Worm (Caenorhabditis elegans): Measurements from ENCODE around the gene nlp-46.

- TF ChIP-seq ceh-40 (GFP tag; IDR thresholded peaks at IDR 0.05) (no peak), nfya-2 (GFP tag; IDR thresholded peaks at IDR 0.05) (no peak), F10E7.11 (tag; optimal IDR thresholded peaks at IDR 0.05) (no peak), somi-1 (GFP tag; optimal IDR thresholded peaks at IDR 0.05) (no peak), rcor-1 (GFP tag; IDR thresholded peaks at IDR 0.05) (no peak), rec-8 (tag; optimal IDR thresholded peaks at IDR 0.05) (no peak), nhr-179 (tag; optimal IDR thresholded peaks at IDR 0.05) (no peak), F23B12.7 (tag; optimal IDR thresholded peaks at IDR 0.05; ENCODE audit: insufficient read depth) (no peak), ztf-25 (GFP tag; IDR thresholded peaks at IDR 0.05) (no peak), lin-26 (GFP tag; IDR thresholded peaks at IDR 0.05) (no peak)
These were observed 31.4 kb upstream of the nlp-46 start for ce11 chrV:12537505-12537904.
